Fruit fly (Drosophila melanogaster) whole organism, wandering third instar larva: ENCODE measurements around the gene Ublcp1.

ENCODE experiments used
- Abd-B ChIP-seq: fragments of >200 bp; optimal IDR thresholded peaks from 2 replicates; lab custom pipeline; 2017; ENCODE audit warnings: missing biosample characterization, missing genetic modification characterization
- CG32264 ChIP-seq: fragments of 200-800 bp; sonication (Bioruptor generic); optimal IDR thresholded peaks from 2 replicates; lab custom pipeline; 2016; ENCODE audit warnings: missing biosample characterization, missing genetic modification characterization
- CG9705 ChIP-seq: fragments of 200-800 bp; sonication (Bioruptor generic); optimal IDR thresholded peaks from 2 replicates; lab custom pipeline; 2018; ENCODE audit warnings: missing biosample characterization, mild to moderate bottlenecking, missing genetic modification characterization
- CrebA ChIP-seq: fragments of 200-800 bp; sonication (Bioruptor generic); optimal IDR thresholded peaks from 2 replicates; lab custom pipeline; 2016; ENCODE audit warnings: missing biosample characterization, mild to moderate bottlenecking, missing genetic modification characterization, borderline replicate concordance
- Dfd ChIP-seq: fragments of >200 bp; optimal IDR thresholded peaks from 2 replicates; lab custom pipeline; 2017; ENCODE audit warnings: missing biosample characterization, missing genetic modification characterization
- GATAd ChIP-seq: sonication (Bioruptor generic); optimal IDR thresholded peaks from 2 replicates; lab custom pipeline; 2016; ENCODE audit warnings: missing biosample characterization, missing genetic modification characterization
- Hnf4 ChIP-seq: fragments of 200-800 bp; sonication (Bioruptor generic); optimal IDR thresholded peaks from 2 replicates; lab custom pipeline; 2016; ENCODE audit warnings: missing biosample characterization, mild to moderate bottlenecking, missing genetic modification characterization
- Hr78 ChIP-seq: fragments of >200 bp; optimal IDR thresholded peaks from 2 replicates; lab custom pipeline; 2017; ENCODE audit warnings: missing biosample characterization, missing genetic modification characterization
- Hr83 ChIP-seq: fragments of 200-300 bp; sonication (Bioruptor generic); optimal IDR thresholded peaks from 2 replicates; lab custom pipeline; 2016; ENCODE audit warnings: missing biosample characterization, mild to moderate bottlenecking, missing genetic modification characterization, moderate library complexity; ENCODE audit not compliant: poor library complexity, severe bottlenecking
- Jra ChIP-seq: sonication (Bioruptor generic); optimal IDR thresholded peaks from 2 replicates; lab custom pipeline; 2016; ENCODE audit warnings: missing biosample characterization, missing genetic modification characterization
- Mio ChIP-seq: sonication (Bioruptor generic); optimal IDR thresholded peaks from 2 replicates; lab custom pipeline; 2016; ENCODE audit warnings: missing biosample characterization, missing genetic modification characterization
- Myc ChIP-seq: fragments of >200 bp; optimal IDR thresholded peaks from 2 replicates; lab custom pipeline; 2017
- OdsH ChIP-seq: fragments of 200-800 bp; sonication (Bioruptor generic); optimal IDR thresholded peaks from 2 replicates; lab custom pipeline; 2016; ENCODE audit warnings: missing biosample characterization, mild to moderate bottlenecking, missing genetic modification characterization
- Rel ChIP-seq, 2 experiments: fragments of 200-800 bp; sonication (Bioruptor generic) in 1 of 2; optimal IDR thresholded peaks; 2 replicates in 1 of 2; 3 replicates in 1 of 2; lab custom pipeline; 2016 to 2019; ENCODE audit warnings: mild to moderate bottlenecking in 2 of 2, missing biosample characterization in 2 of 2, missing genetic modification characterization in 2 of 2, moderate library complexity in 1 of 2
- Sp1 ChIP-seq: fragments of 200-800 bp; sonication (Bioruptor generic); optimal IDR thresholded peaks from 3 replicates; lab custom pipeline; 2019; ENCODE audit warnings: missing biosample characterization, mild to moderate bottlenecking, missing genetic modification characterization, moderate library complexity
- Vsx2 ChIP-seq: fragments of 200-300, 225-300 bp; sonication (Bioruptor generic); optimal IDR thresholded peaks from 2 replicates; lab custom pipeline; 2018; ENCODE audit warnings: missing biosample characterization, missing genetic modification characterization; ENCODE audit not compliant: partially characterized antibody
- br ChIP-seq: fragments of 200-800 bp; sonication (Bioruptor generic); optimal IDR thresholded peaks from 2 replicates; lab custom pipeline; 2016; ENCODE audit warnings: missing biosample characterization, missing genetic modification characterization
- dl ChIP-seq, 2 experiments: fragments of 175-275, 200-275 bp in 1 of 2; fragments of 200-275 bp in 1 of 2; sonication (Bioruptor generic); optimal IDR thresholded peaks; lab custom pipeline; 2018; ENCODE audit warnings: mild to moderate bottlenecking in 2 of 2, missing biosample characterization in 2 of 2, missing genetic modification characterization in 2 of 2, moderate library complexity in 2 of 2; ENCODE audit not compliant: partially characterized antibody in 2 of 2, insufficient read depth in 1 of 2
- dmrt93B ChIP-seq: fragments of 200-800 bp; sonication (Bioruptor generic); optimal IDR thresholded peaks from 2 replicates; lab custom pipeline; 2018; ENCODE audit warnings: missing biosample characterization, mild to moderate bottlenecking, missing genetic modification characterization
- dsf ChIP-seq: sonication (Bioruptor generic); optimal IDR thresholded peaks from 2 replicates; lab custom pipeline; 2016; ENCODE audit warnings: missing biosample characterization, missing genetic modification characterization, borderline replicate concordance
- foxo ChIP-seq, 2 experiments: fragments of 200-800 bp; sonication (Bioruptor generic); optimal IDR thresholded peaks; 2 replicates in 1 of 2; 3 replicates in 1 of 2; lab custom pipeline; 2016 to 2017; ENCODE audit warnings: missing biosample characterization in 2 of 2, missing genetic modification characterization in 2 of 2
- fru ChIP-seq: fragments of 200-800 bp; sonication (Bioruptor generic); optimal IDR thresholded peaks from 3 replicates; lab custom pipeline; 2016; ENCODE audit warnings: missing biosample characterization, mild to moderate bottlenecking, missing genetic modification characterization
- h ChIP-seq: fragments of 200-800 bp; sonication (Bioruptor generic); optimal IDR thresholded peaks from 3 replicates; lab custom pipeline; 2016; ENCODE audit warnings: missing biosample characterization, mild to moderate bottlenecking, missing genetic modification characterization
- jim ChIP-seq: fragments of 175-275, 200-325 bp; sonication (Bioruptor generic); optimal IDR thresholded peaks from 2 replicates; lab custom pipeline; 2016; ENCODE audit warnings: missing biosample characterization, mild to moderate bottlenecking, missing genetic modification characterization
- pan ChIP-seq: fragments of >200 bp; optimal IDR thresholded peaks from 2 replicates; lab custom pipeline; 2017
- psq ChIP-seq: fragments of 200-800 bp; sonication (Bioruptor generic); optimal IDR thresholded peaks from 3 replicates; lab custom pipeline; 2017; ENCODE audit warnings: missing biosample characterization, mild to moderate bottlenecking, missing genetic modification characterization, moderate library complexity
- rgr ChIP-seq: fragments of 200-800 bp; sonication (Bioruptor generic); optimal IDR thresholded peaks from 3 replicates; lab custom pipeline; 2016; ENCODE audit warnings: missing biosample characterization, mild to moderate bottlenecking, missing genetic modification characterization
- sage ChIP-seq: fragments of 200-800 bp; sonication (Bioruptor generic); optimal IDR thresholded peaks from 2 replicates; lab custom pipeline; 2016; ENCODE audit warnings: missing biosample characterization, mild to moderate bottlenecking, missing genetic modification characterization
- sv ChIP-seq: fragments of 200-800 bp; sonication (Bioruptor generic); optimal IDR thresholded peaks from 3 replicates; lab custom pipeline; 2016; ENCODE audit warnings: missing biosample characterization, missing genetic modification characterization
- tai ChIP-seq: sonication (Bioruptor generic); optimal IDR thresholded peaks from 2 replicates; lab custom pipeline; 2016; ENCODE audit warnings: missing biosample characterization, missing genetic modification characterization
- usp ChIP-seq: fragments of >200 bp; optimal IDR thresholded peaks from 2 replicates; lab custom pipeline; 2017; ENCODE audit warnings: missing biosample characterization, missing genetic modification characterization
- woc ChIP-seq: sonication (Bioruptor generic); optimal IDR thresholded peaks from 2 replicates; lab custom pipeline; 2016; ENCODE audit warnings: missing biosample characterization, mild to moderate bottlenecking, missing genetic modification characterization

Ublcp1 gene

DNA sequence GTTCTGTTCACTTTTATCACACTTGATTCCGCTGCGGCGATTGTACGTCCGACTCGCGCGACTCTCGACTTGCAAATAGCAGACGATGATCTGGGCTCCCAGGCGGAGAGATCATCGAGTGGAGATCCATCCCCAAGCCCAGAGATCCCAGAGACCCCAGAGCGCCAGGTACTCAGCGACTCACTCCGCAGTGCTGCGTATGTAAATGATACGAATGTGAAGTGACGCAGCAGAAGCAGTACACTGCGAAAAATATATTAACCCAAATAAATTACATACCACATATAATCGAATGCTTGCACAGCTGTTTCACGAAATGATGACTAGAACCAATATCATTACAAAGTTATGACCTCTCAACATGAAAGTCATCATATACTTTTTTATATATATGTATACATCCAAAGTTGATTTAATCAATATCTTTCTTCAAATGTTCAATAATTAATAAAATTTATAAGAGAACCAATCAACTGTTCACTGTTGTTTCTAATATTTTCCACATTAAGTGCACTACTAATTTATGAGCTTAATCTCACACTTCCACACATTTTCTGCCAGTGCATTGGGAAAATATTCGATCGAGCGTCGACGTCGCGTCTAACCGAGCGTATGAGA, 6.0 kb downstream of the Ublcp1 start, which contains the start of gene CG17111 (continued):
- TF ChIP-seq dmrt93B (GFP tag; lab: Kevin White, UChicago): no peak
- TF ChIP-seq br (GFP tag; lab: Kevin White, UChicago): no peak
- no peak for TF ChIP-seq usp (GFP tag; lab: Kevin White, UChicago)
- peak in 1 of 2 experiments; percentile 19 for TF ChIP-seq foxo (GFP tag; optimal IDR thresholded peaks at IDR 0.05; lab: Kevin White, UChicago)
- TF ChIP-seq tai (GFP tag; lab: Kevin White, UChicago): no peak
- TF ChIP-seq Jra (GFP tag; lab: Kevin White, UChicago): no peak
- peak; percentile 2 for TF ChIP-seq rgr (GFP tag; lab: Kevin White, UChicago)
- TF ChIP-seq Hr78 (GFP tag; lab: Kevin White, UChicago): no peak
- TF ChIP-seq Mio (GFP tag; lab: Kevin White, UChicago): no peak
- TF ChIP-seq fru: peak; percentile 8
- TF ChIP-seq Sp1 (GFP tag; lab: Kevin White, UChicago): no peak
- TF ChIP-seq Myc: no peak
- TF ChIP-seq Hnf4 (GFP tag; lab: Kevin White, UChicago): no peak

DNA sequence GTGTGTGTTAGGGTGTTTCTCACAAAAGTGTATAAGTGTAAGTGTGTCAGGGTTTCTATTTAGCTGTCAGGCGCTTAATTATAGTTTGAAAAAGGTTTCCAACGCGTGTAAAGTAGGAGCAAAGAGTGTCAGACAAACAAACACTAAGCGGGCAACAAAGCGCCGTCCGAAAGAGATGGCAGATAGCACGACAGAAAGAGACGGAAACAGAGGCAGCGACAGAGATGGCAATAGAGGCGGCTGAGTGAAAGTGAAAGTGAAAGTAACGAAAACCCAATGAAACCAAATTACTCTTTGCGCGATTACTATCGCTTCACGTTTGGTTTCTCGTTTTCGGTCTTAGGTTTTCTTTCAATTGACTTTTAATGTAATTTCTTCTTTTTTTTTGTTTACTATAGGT, 13.2 kb downstream of the Ublcp1 start:
- TF ChIP-seq Vsx2 (GFP tag; lab: Kevin White, UChicago): no peak
- TF ChIP-seq woc (GFP tag; lab: Kevin White, UChicago): no peak
- TF ChIP-seq CG9705 (GFP tag; lab: Kevin White, UChicago): no peak
- no peak for TF ChIP-seq CG32264 (GFP tag; lab: Kevin White, UChicago)
- TF ChIP-seq pan: no peak
- TF ChIP-seq Rel (GFP tag; optimal IDR thresholded peaks at IDR 0.05; lab: Kevin White, UChicago): no peak
- TF ChIP-seq Rel (tag; optimal IDR thresholded peaks at IDR 0.05; lab: Kevin White, UChicago): no peak
- TF ChIP-seq Hr83 (GFP tag; lab: Kevin White, UChicago): no peak
- no peak for TF ChIP-seq br (GFP tag; lab: Kevin White, UChicago)
- no peak for TF ChIP-seq dsf (GFP tag; lab: Kevin White, UChicago)
- no peak for TF ChIP-seq dl (GFP tag; optimal IDR thresholded peaks at IDR 0.05; lab: Kevin White, UChicago; ENCODE audit: insufficient read depth in 1 of 2, partially characterized antibody in 2 of 2)
- no peak for TF ChIP-seq psq (GFP tag; lab: Kevin White, UChicago)
- no peak for TF ChIP-seq sv (GFP tag; lab: Kevin White, UChicago)

DNA sequence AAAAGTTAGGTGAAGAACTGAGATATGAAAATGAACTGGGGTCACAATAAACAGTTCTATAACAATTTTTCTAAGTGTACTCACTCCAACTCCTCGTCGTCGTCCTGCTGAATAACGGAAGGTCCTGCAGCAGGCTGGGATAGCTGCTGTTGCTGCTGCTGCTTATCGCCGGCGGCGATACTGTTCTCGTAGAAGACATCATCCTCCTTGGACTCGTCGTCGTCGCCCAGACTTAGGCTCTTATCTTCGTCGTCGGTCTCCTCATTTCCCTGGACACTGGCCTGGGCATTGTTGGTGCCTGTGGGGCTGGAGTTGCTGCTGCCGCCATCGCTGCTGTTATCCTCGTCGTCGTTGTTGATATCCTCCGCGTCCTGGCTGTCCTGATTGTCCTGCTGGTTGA, 20.0 kb downstream of the Ublcp1 start:
- TF ChIP-seq Hnf4 (GFP tag; lab: Kevin White, UChicago) (no peak), Rel (GFP tag; optimal IDR thresholded peaks at IDR 0.05; lab: Kevin White, UChicago) (no peak), Rel (tag; optimal IDR thresholded peaks at IDR 0.05; lab: Kevin White, UChicago) (no peak), Sp1 (GFP tag; lab: Kevin White, UChicago) (no peak), psq (GFP tag; lab: Kevin White, UChicago) (no peak), CrebA (GFP tag; lab: Kevin White, UChicago) (no peak), Abd-B (GFP tag; lab: Kevin White, UChicago) (no peak), dl (GFP tag; optimal IDR thresholded peaks at IDR 0.05; lab: Kevin White, UChicago; ENCODE audit: insufficient read depth in 1 of 2, partially characterized antibody in 2 of 2) (no peak), rgr (GFP tag; lab: Kevin White, UChicago) (no peak), OdsH (GFP tag; lab: Kevin White, UChicago) (no peak), usp (GFP tag; lab: Kevin White, UChicago) (no peak), jim (GFP tag; lab: Kevin White, UChicago) (no peak), h (GFP tag; lab: Kevin White, UChicago) (no peak), dmrt93B (GFP tag; lab: Kevin White, UChicago) (no peak), woc (GFP tag; lab: Kevin White, UChicago) (no peak), foxo (GFP tag; optimal IDR thresholded peaks at IDR 0.05; lab: Kevin White, UChicago) (no peak), sage (GFP tag; lab: Kevin White, UChicago) (no peak), Dfd (GFP tag; lab: Kevin White, UChicago) (no peak), Hr83 (GFP tag; lab: Kevin White, UChicago) (no peak), GATAd (GFP tag; lab: Kevin White, UChicago) (no peak)
